Fruit fly (Drosophila melanogaster): ENCODE measurements around the gene eIF4EHP.

Gene eIF4EHP

dm6 chr3R:24108902-24109389 lies at the start of gene eIF4EHP, which contains the start of gene CG18428 (continued):
- TF ChIP-seq CG31365 (tag; optimal IDR thresholded peaks at IDR 0.05): peak; percentile 79
- TF ChIP-seq CG32767 (GFP tag; IDR thresholded peaks at IDR 0.05): no peak
- peak; percentile 88 for TF ChIP-seq stwl (tag; optimal IDR thresholded peaks at IDR 0.05)
- TF ChIP-seq ham (GFP tag; IDR thresholded peaks at IDR 0.05): 0 out of 2 replicates have a peak, but pooled peaks have one; percentile 96
- peak; percentile 83 for TF ChIP-seq Antp (GFP tag; optimal IDR thresholded peaks at IDR 0.05)
- TF ChIP-seq CG7928 (GFP tag; optimal IDR thresholded peaks at IDR 0.05): peak; percentile 79
- peak; percentile 100 for TF ChIP-seq CG10147 (GFP tag; optimal IDR thresholded peaks at IDR 0.05)
- peak; percentile 99 for TF ChIP-seq croc (GFP tag; conservative IDR thresholded peaks at IDR 0.05)
- no peak for TF ChIP-seq Dfd (GFP tag; optimal IDR thresholded peaks at IDR 0.05)
- peak; percentile 100 for TF ChIP-seq CG15269 (tag; optimal IDR thresholded peaks at IDR 0.05)
- peak; percentile 100 for TF ChIP-seq CG17829 (tag; optimal IDR thresholded peaks at IDR 0.05)
- peak; percentile 98 for TF ChIP-seq exex (tag; optimal IDR thresholded peaks at IDR 0.05)
- TF ChIP-seq Abd-B (GFP tag; optimal IDR thresholded peaks at IDR 0.05): peak; percentile 99
- peak; percentile 97 for TF ChIP-seq CG12155 (GFP tag; optimal IDR thresholded peaks at IDR 0.05)
- peak; percentile 92 for TF ChIP-seq ash1 (GFP tag; optimal IDR thresholded peaks at IDR 0.05)
- peak; percentile 96; the same call in 1 of the 3 replicates for TF ChIP-seq otp (GFP tag; IDR thresholded peaks at IDR 0.05)
- peak; percentile 99 for TF ChIP-seq CG2712 (tag; optimal IDR thresholded peaks at IDR 0.05)
- no peak for TF ChIP-seq wor (GFP tag; IDR thresholded peaks at IDR 0.05)
- TF ChIP-seq ap (GFP tag; IDR thresholded peaks at IDR 0.05): no peak; the same call in 1 of the 2 replicates
- TF ChIP-seq row (GFP tag; IDR thresholded peaks at IDR 0.05): no peak
- peak; percentile 98 for TF ChIP-seq Blimp-1 (GFP tag; optimal IDR thresholded peaks at IDR 0.05)
- peak; percentile 98 for TF ChIP-seq CG6765 (GFP tag; optimal IDR thresholded peaks at IDR 0.05)
- TF ChIP-seq Ptx1 (GFP tag; IDR thresholded peaks at IDR 0.05): no peak
- peak; percentile 73 for TF ChIP-seq Elba2 (GFP tag; optimal IDR thresholded peaks at IDR 0.05)
- no peak for TF ChIP-seq dysf (GFP tag; IDR thresholded peaks at IDR 0.05)
- peak; percentile 99 for TF ChIP-seq D19A (tag; optimal IDR thresholded peaks at IDR 0.05)
- peak; percentile 83 for TF ChIP-seq maf-S (GFP tag; optimal IDR thresholded peaks at IDR 0.05)
- peak; percentile 77 for TF ChIP-seq ERR (GFP tag; optimal IDR thresholded peaks at IDR 0.05)
- TF ChIP-seq CG4617 (GFP tag; optimal IDR thresholded peaks at IDR 0.05; ENCODE audit: borderline replicate concordance): peak; percentile 96
- no peak for TF ChIP-seq HLH3B (GFP tag; IDR thresholded peaks at IDR 0.05)
- TF ChIP-seq pros (GFP tag; optimal IDR thresholded peaks at IDR 0.05): peak; percentile 81
- TF ChIP-seq tx (GFP tag; optimal IDR thresholded peaks at IDR 0.05): peak; percentile 69
- TF ChIP-seq dan (GFP tag; IDR thresholded peaks at IDR 0.05): peak; percentile 93; the same call in 1 of the 2 replicates
- peak; percentile 99 for TF ChIP-seq oc (tag; optimal IDR thresholded peaks at IDR 0.05)
- peak; percentile 100 for TF ChIP-seq CG2678 (tag; optimal IDR thresholded peaks at IDR 0.05)
- peak; percentile 45 for TF ChIP-seq CG12236 (GFP tag; optimal IDR thresholded peaks at IDR 0.05)
- TF ChIP-seq CG4820 (GFP tag; optimal IDR thresholded peaks at IDR 0.05): peak; percentile 96
- no peak for TF ChIP-seq unc-4 (GFP tag; IDR thresholded peaks at IDR 0.05; ENCODE audit: partially characterized antibody)
- 0 out of 2 replicates have a peak, but pooled peaks have one; percentile 98 for TF ChIP-seq ara (GFP tag; IDR thresholded peaks at IDR 0.05)
- TF ChIP-seq CG15479 (GFP tag; optimal IDR thresholded peaks at IDR 0.05): peak; percentile 71
- peak; percentile 76 for TF ChIP-seq Hmx (GFP tag; optimal IDR thresholded peaks at IDR 0.05)
- TF ChIP-seq MESR4 (GFP tag; optimal IDR thresholded peaks at IDR 0.05): peak; percentile 64
